Worm (Caenorhabditis elegans) whole organism, L4 larva: ENCODE data around the gene ZC190.4.
A peak's percentile ranks its signal among the peaks of the same experiment; 100 is the strongest.

Experiments
- F44E2.7 ChIP-seq: fragments of 200-800 bp; sonication (Bioruptor generic); IDR thresholded peaks from 2 replicates; pipeline ENCODE4 v2.1.2; 2022; ENCODE audit warnings: missing genetic modification characterization, missing compliant biosample characterization
- T20F7.1 ChIP-seq: fragments of 200-800 bp; sonication (Bioruptor generic); optimal IDR thresholded peaks from 2 replicates; lab custom pipeline; 2018; ENCODE audit warnings: mild to moderate bottlenecking, missing genetic modification characterization, missing compliant biosample characterization
- T26A8.4 ChIP-seq: fragments of 200-800 bp; sonication (Bioruptor generic); IDR thresholded peaks from 2 replicates; pipeline ENCODE4 v1.3.6; 2022; ENCODE audit warnings: missing genetic modification characterization, missing compliant biosample characterization
- Y48G9A.11 ChIP-seq: fragments of 200-800 bp; sonication (Bioruptor generic); IDR thresholded peaks from 2 replicates; pipeline ENCODE4 v1.3.6; 2022; ENCODE audit warnings: missing genetic modification reagents, missing genetic modification characterization, missing compliant biosample characterization
- Y5F2A.4 ChIP-seq: fragments of 200-800 bp; sonication (Bioruptor generic); optimal IDR thresholded peaks from 2 replicates; lab custom pipeline; 2018; ENCODE audit warnings: mild to moderate bottlenecking, missing genetic modification characterization, missing compliant biosample characterization
- aha-1 ChIP-seq: fragments of 150-350 bp; peaks from one replicate; lab custom pipeline; 2014; ENCODE audit warnings: missing biosample characterization, missing genetic modification characterization
- ama-1 ChIP-seq: fragments of 150-350 bp; optimal IDR thresholded peaks from 2 replicates; lab custom pipeline; 2014; ENCODE audit warnings: inconsistent platforms, mixed read lengths
- ceh-20 ChIP-seq: fragments of 200-800 bp; sonication (Bioruptor generic); IDR thresholded peaks from 2 replicates; pipeline ENCODE4 v1.3.6; 2022; ENCODE audit warnings: missing genetic modification reagents, missing genetic modification characterization, missing compliant biosample characterization
- ceh-28 ChIP-seq: fragments of 150-350 bp; optimal IDR thresholded peaks from 2 replicates; lab custom pipeline; 2014; ENCODE audit warnings: missing biosample characterization, missing genetic modification reagents, missing genetic modification characterization
- ceh-32 ChIP-seq: sonication (generic microtip); optimal IDR thresholded peaks from 2 replicates; lab custom pipeline; 2016; ENCODE audit warnings: mild to moderate bottlenecking, missing genetic modification characterization, missing compliant biosample characterization; ENCODE audit not compliant: poor library complexity
- ceh-44 ChIP-seq: fragments of 200-800 bp; sonication (Bioruptor generic); IDR thresholded peaks from 2 replicates; pipeline ENCODE4 v1.3.6; 2022; ENCODE audit warnings: missing genetic modification reagents, missing genetic modification characterization, missing compliant biosample characterization
- ceh-62 ChIP-seq: sonication (generic microtip); optimal IDR thresholded peaks from 2 replicates; lab custom pipeline; 2017; ENCODE audit warnings: missing biosample characterization, missing genetic modification characterization
- daf-16 ChIP-seq, 3 experiments: sonication (generic microtip); optimal IDR thresholded peaks; 2 replicates each; lab custom pipeline; 2016 to 2017; ENCODE audit warnings: missing genetic modification characterization in 3 of 3, missing genetic modification reagents in 3 of 3, mild to moderate bottlenecking in 2 of 3, missing compliant biosample characterization in 2 of 3, missing biosample characterization in 1 of 3, moderate library complexity in 1 of 3
- duxl-1 ChIP-seq: sonication (generic microtip); optimal IDR thresholded peaks from 2 replicates; lab custom pipeline; 2016; ENCODE audit warnings: mild to moderate bottlenecking, missing genetic modification characterization, moderate library complexity, missing compliant biosample characterization; ENCODE audit not compliant: poor library complexity
- dve-1 ChIP-seq: sonication (generic microtip); optimal IDR thresholded peaks from 2 replicates; lab custom pipeline; 2017; ENCODE audit warnings: antibody characterized with exemption, mild to moderate bottlenecking, missing genetic modification characterization, missing compliant biosample characterization; ENCODE audit not compliant: insufficient read depth
- egl-43 ChIP-seq: fragments of 200-800 bp; sonication (Bioruptor generic); IDR thresholded peaks from 2 replicates; pipeline ENCODE4 v1.3.6; 2022; ENCODE audit warnings: missing genetic modification reagents, missing genetic modification characterization, missing compliant biosample characterization
- hif-1 ChIP-seq, 2 experiments: sonication (generic microtip); optimal IDR thresholded peaks; 2 replicates each; lab custom pipeline; 2016 to 2017; ENCODE audit warnings: missing compliant biosample characterization in 2 of 2, missing genetic modification characterization in 2 of 2, missing genetic modification reagents in 2 of 2, missing genotype in 2 of 2, mild to moderate bottlenecking in 1 of 2
- hlh-11 ChIP-seq: fragments of 200-800 bp; sonication (Bioruptor generic); optimal IDR thresholded peaks from 2 replicates; lab custom pipeline; 2018; ENCODE audit warnings: mild to moderate bottlenecking, missing genetic modification characterization, missing compliant biosample characterization
- hlh-30 ChIP-seq: sonication (generic microtip); optimal IDR thresholded peaks from 2 replicates; lab custom pipeline; 2017; ENCODE audit warnings: antibody characterized with exemption, mild to moderate bottlenecking, missing genetic modification characterization, missing compliant biosample characterization; ENCODE audit not compliant: insufficient read depth
- hmg-1.1 ChIP-seq: fragments of 200-800 bp; sonication (Bioruptor generic); IDR thresholded peaks from 2 replicates; pipeline ENCODE4 v1.3.6; 2022; ENCODE audit warnings: missing genetic modification reagents, missing genetic modification characterization, missing compliant biosample characterization
- lin-13 ChIP-seq: fragments of 150-350 bp; optimal IDR thresholded peaks from 2 replicates; lab custom pipeline; 2014; ENCODE audit warnings: missing biosample characterization, missing genetic modification reagents, missing genetic modification characterization
- lin-29 ChIP-seq: fragments of 200-800 bp; sonication (Bioruptor generic); IDR thresholded peaks from 2 replicates; pipeline ENCODE4 v1.3.6; 2022; ENCODE audit warnings: missing genetic modification reagents, missing genetic modification characterization, missing compliant biosample characterization
- lsy-2 ChIP-seq, 2 experiments: fragments of 150-350 bp in 1 of 2; sonication (generic microtip) in 1 of 2; optimal IDR thresholded peaks; 2 replicates each; lab custom pipeline; 2014 to 2017; ENCODE audit warnings: missing biosample characterization in 2 of 2, missing genetic modification characterization in 2 of 2
- madf-5 ChIP-seq, 2 experiments: fragments of 200-800 bp; sonication (Bioruptor generic); IDR thresholded peaks; 2 replicates each; pipeline ENCODE4 v1.3.6; 2022; ENCODE audit warnings: missing compliant biosample characterization in 2 of 2, missing genetic modification characterization in 2 of 2
- mdl-1 ChIP-seq, 2 experiments: fragments of 150-350 bp in 1 of 2; sonication (generic microtip) in 1 of 2; optimal IDR thresholded peaks; 2 replicates each; lab custom pipeline; 2014 to 2017; ENCODE audit warnings: missing biosample characterization in 2 of 2, missing genetic modification characterization in 2 of 2
- mdt-29 ChIP-seq: fragments of 200-800 bp; sonication (Bioruptor generic); IDR thresholded peaks from 2 replicates; pipeline ENCODE4 v1.3.6; 2022; ENCODE audit warnings: missing genetic modification reagents, missing genetic modification characterization, missing compliant biosample characterization
- mxl-2 ChIP-seq: fragments of 200-800 bp; sonication (Bioruptor generic); conservative IDR thresholded peaks from 2 replicates; pipeline ENCODE4 v1.3.6; 2022; ENCODE audit warnings: missing genetic modification reagents, missing genetic modification characterization, missing compliant biosample characterization
- nhr-102 ChIP-seq: sonication (generic microtip); optimal IDR thresholded peaks from 2 replicates; lab custom pipeline; 2016; ENCODE audit warnings: mild to moderate bottlenecking, missing genetic modification characterization, moderate library complexity, missing compliant biosample characterization
- nhr-11 ChIP-seq: fragments of 150-350 bp; optimal IDR thresholded peaks from 2 replicates; lab custom pipeline; 2014; ENCODE audit warnings: missing biosample characterization, missing genetic modification characterization
- nhr-237 ChIP-seq: sonication (generic microtip); optimal IDR thresholded peaks from 2 replicates; lab custom pipeline; 2017; ENCODE audit warnings: missing biosample characterization, missing genetic modification characterization
- nhr-25 ChIP-seq: sonication (generic microtip); optimal IDR thresholded peaks from 2 replicates; lab custom pipeline; 2017; ENCODE audit warnings: missing genetic modification characterization, mild to moderate bottlenecking, missing compliant biosample characterization, antibody characterized with exemption, moderate library complexity, borderline replicate concordance; ENCODE audit not compliant: insufficient read depth
- nhr-28 ChIP-seq: fragments of 150-350 bp; optimal IDR thresholded peaks from 2 replicates; lab custom pipeline; 2014; ENCODE audit warnings: missing biosample characterization, missing genetic modification characterization
- nhr-42 ChIP-seq: fragments of 200-800 bp; sonication (Bioruptor generic); IDR thresholded peaks from 2 replicates; pipeline ENCODE4 v1.3.6; 2022; ENCODE audit warnings: missing genetic modification characterization, missing compliant biosample characterization
- nhr-48 ChIP-seq: sonication (generic microtip); optimal IDR thresholded peaks from 2 replicates; lab custom pipeline; 2016; ENCODE audit warnings: mild to moderate bottlenecking, missing genetic modification characterization, missing compliant biosample characterization
- nhr-6 ChIP-seq: fragments of 150-350 bp; optimal IDR thresholded peaks from 2 replicates; lab custom pipeline; 2014; ENCODE audit warnings: missing biosample characterization, missing genetic modification characterization
- nhr-76 ChIP-seq: fragments of 150-350 bp; optimal IDR thresholded peaks from 2 replicates; lab custom pipeline; 2014; ENCODE audit warnings: missing biosample characterization, missing genetic modification characterization
- nhr-77 ChIP-seq: fragments of 150-350 bp; optimal IDR thresholded peaks from 2 replicates; lab custom pipeline; 2014; ENCODE audit warnings: missing biosample characterization, missing genetic modification characterization
- pha-4 ChIP-seq, 2 experiments: fragments of 150-350 bp in 1 of 2; fragments of 200-800 bp in 1 of 2; sonication (Bioruptor generic) in 1 of 2; IDR thresholded peaks in 1 of 2; optimal IDR thresholded peaks in 1 of 2; 2 replicates each; pipeline versions ENCODE4 v1.3.6 to Lab custom; 2014 to 2022; ENCODE audit warnings: missing genetic modification characterization in 2 of 2, missing genetic modification reagents in 2 of 2, missing biosample characterization in 1 of 2, missing compliant biosample characterization in 1 of 2
- php-3 ChIP-seq: fragments of 200-800 bp; sonication (Bioruptor generic); IDR thresholded peaks from 2 replicates; pipeline ENCODE4 v1.3.6; 2022; ENCODE audit warnings: missing genetic modification reagents, missing genetic modification characterization, missing compliant biosample characterization
- rbr-2 ChIP-seq: sonication (generic microtip); optimal IDR thresholded peaks from 2 replicates; lab custom pipeline; 2016; ENCODE audit warnings: missing genotype, missing genetic modification characterization, missing compliant biosample characterization
- set-16 ChIP-seq: fragments of 200-800 bp; sonication (Bioruptor generic); IDR thresholded peaks from 2 replicates; pipeline ENCODE4 v1.3.6; 2022; ENCODE audit warnings: missing genetic modification reagents, missing genetic modification characterization, missing compliant biosample characterization
- spr-1 ChIP-seq: sonication (generic microtip); optimal IDR thresholded peaks from 2 replicates; lab custom pipeline; 2016; ENCODE audit warnings: mild to moderate bottlenecking, missing genetic modification characterization, missing compliant biosample characterization
- unc-62 ChIP-seq, 3 experiments: fragments of 150-350 bp in 1 of 3; sonication (generic microtip); optimal IDR thresholded peaks in 2 of 3; peaks in 1 of 3; 1 replicate in 1 of 3; 2 replicates in 2 of 3; lab custom pipeline; 2014 to 2017; ENCODE audit warnings: missing biosample characterization in 3 of 3, missing genetic modification characterization in 3 of 3, missing genetic modification reagents in 3 of 3, missing genotype in 1 of 3

Gene ZC190.4

ce11 chrV:8627580-8627979 is 38.3 kb upstream of the ZC190.4 start:
- no peak for TF ChIP-seq daf-16 (GFP tag; optimal IDR thresholded peaks at IDR 0.05; lab: Kevin White, UChicago)
- no peak for TF ChIP-seq daf-16 (tag; optimal IDR thresholded peaks at IDR 0.05; lab: Kevin White, UChicago)
- TF ChIP-seq unc-62 (GFP tag; optimal IDR thresholded peaks at IDR 0.05 in 1 of 2; lab: Kevin White, UChicago), result peak in 1 of 2 experiments; percentile 93
- no peak for TF ChIP-seq unc-62 (tag; optimal IDR thresholded peaks at IDR 0.05; lab: Kevin White, UChicago)
- TF ChIP-seq, all 104 proteins: peak for 1

- TF ChIP-seq T20F7.1 (GFP tag; lab: Kevin White, UChicago) (no peak), lin-29 (GFP tag; lab: Robert Waterston, UW) (no peak), aha-1 (tag; lab: Kevin White, UChicago) (peak; percentile 88), mxl-2 (GFP tag; lab: Robert Waterston, UW) (no peak), nhr-102 (no peak), hif-1 (tag; optimal IDR thresholded peaks at IDR 0.05; lab: Kevin White, UChicago) (no peak), egl-43 (GFP tag; lab: Robert Waterston, UW) (no peak), ama-1 (lab: Kevin White, UChicago) (peak; percentile 36), Y48G9A.11 (GFP tag; lab: Robert Waterston, UW) (no peak), duxl-1 (tag; lab: Kevin White, UChicago) (peak; percentile 15), rbr-2 (tag; lab: Kevin White, UChicago) (no peak), lsy-2 (tag; optimal IDR thresholded peaks at IDR 0.05; lab: Kevin White, UChicago) (peak in 1 of 2 experiments; percentile 12), ceh-62 (tag; lab: Kevin White, UChicago) (no peak), T26A8.4 (GFP tag; lab: Robert Waterston, UW) (no peak), mdt-29 (GFP tag; lab: Robert Waterston, UW) (no peak), ceh-28 (tag; lab: Kevin White, UChicago) (no peak), Y5F2A.4 (GFP tag; lab: Kevin White, UChicago) (no peak)
These were observed 36.8 kb upstream of the ZC190.4 start, which contains the start of gene F41E6.12 for ce11 chrV:8629029-8629428. Gene F41E6.12 (minus strand): TSS chrV:8629129.

ce11 chrV:8631277-8631765 is 34.5 kb upstream of the ZC190.4 start, which contains the start of gene atg-18:
Gene atg-18 (minus strand): TSS chrV:8631327.
- TF ChIP-seq nhr-48 (tag; lab: Kevin White, UChicago) (peak; percentile 81), spr-1 (tag; lab: Kevin White, UChicago) (peak; percentile 11), nhr-28 (tag; lab: Kevin White, UChicago) (peak; percentile 65), nhr-6 (peak; percentile 67), hif-1 (tag; optimal IDR thresholded peaks at IDR 0.05; lab: Kevin White, UChicago) (no peak), nhr-76 (tag; lab: Kevin White, UChicago) (no peak), nhr-42 (peak; percentile 42; the same call in 1 of the 2 replicates), lin-13 (GFP tag; lab: Kevin White, UChicago) (no peak), T20F7.1 (GFP tag; lab: Kevin White, UChicago) (peak; percentile 18), hlh-11 (tag; lab: Kevin White, UChicago) (peak; percentile 97), aha-1 (tag; lab: Kevin White, UChicago) (peak; percentile 93), nhr-25 (tag; lab: Kevin White, UChicago) (peak; percentile 22), nhr-77 (tag; lab: Kevin White, UChicago) (peak; percentile 43), madf-5 (GFP tag; IDR thresholded peaks at IDR 0.05; lab: Robert Waterston, UW) (no peak), set-16 (GFP tag; lab: Robert Waterston, UW) (no peak), hmg-1.1 (GFP tag; lab: Robert Waterston, UW) (peak; percentile 71), ceh-20 (GFP tag; lab: Robert Waterston, UW) (peak; percentile 56; the same call in 1 of the 2 replicates), nhr-11 (tag; lab: Kevin White, UChicago) (peak; percentile 67), F44E2.7 (GFP tag; lab: Robert Waterston, UW) (no peak), daf-16 (GFP tag; optimal IDR thresholded peaks at IDR 0.05; lab: Kevin White, UChicago) (peak in 1 of 2 experiments; percentile 64), daf-16 (tag; optimal IDR thresholded peaks at IDR 0.05; lab: Kevin White, UChicago) (peak; percentile 80), dve-1 (tag; lab: Kevin White, UChicago) (peak; percentile 81), hlh-30 (tag; lab: Kevin White, UChicago) (peak; percentile 98), mdl-1 (tag; optimal IDR thresholded peaks at IDR 0.05; lab: Kevin White, UChicago) (peak; percentile 17 to 57), pha-4 (GFP tag; IDR thresholded peaks at IDR 0.05; lab: Robert Waterston, UW) (no peak), pha-4 (tag; optimal IDR thresholded peaks at IDR 0.05; lab: Kevin White, UChicago) (peak; percentile 30), ceh-32 (no peak), ceh-44 (GFP tag; lab: Robert Waterston, UW) (no peak), nhr-237 (tag; lab: Kevin White, UChicago) (no peak), nhr-102 (peak; percentile 51), php-3 (0 out of 2 replicates have a peak, but pooled peaks have one; percentile 28)
